Worm (Caenorhabditis elegans): ENCODE measurements around the gene F41H10.2.

DNA sequence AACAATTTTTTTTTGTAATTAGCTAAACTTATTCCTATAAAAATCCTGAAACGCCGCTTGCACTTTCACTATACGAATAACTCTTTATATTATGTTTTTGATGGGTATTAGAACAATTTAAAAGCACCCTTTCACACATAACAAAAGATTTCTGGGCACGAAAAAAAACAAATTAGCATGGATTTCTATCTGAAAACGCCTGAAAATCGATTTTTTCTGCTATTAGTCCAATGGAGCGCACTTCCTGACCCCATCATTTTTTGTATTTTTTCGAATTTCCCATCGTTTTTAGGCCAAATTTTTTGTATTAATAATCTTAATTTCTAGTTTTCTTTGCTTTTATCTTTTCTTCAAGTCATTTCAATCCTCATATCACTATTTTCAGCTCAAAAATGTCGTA lies 12.0 kb upstream of the F41H10.2 start, which contains the start of gene F41H10.3:
- TF ChIP-seq him-1 (tag; optimal IDR thresholded peaks at IDR 0.05) (no peak), dao-5 (tag; optimal IDR thresholded peaks at IDR 0.05) (no peak)
